Fruit fly (Drosophila melanogaster): ENCODE measurements around the gene CG10097.
A peak's percentile ranks its signal among the peaks of the same experiment; 100 is the strongest.

Gene CG10097

DNA sequence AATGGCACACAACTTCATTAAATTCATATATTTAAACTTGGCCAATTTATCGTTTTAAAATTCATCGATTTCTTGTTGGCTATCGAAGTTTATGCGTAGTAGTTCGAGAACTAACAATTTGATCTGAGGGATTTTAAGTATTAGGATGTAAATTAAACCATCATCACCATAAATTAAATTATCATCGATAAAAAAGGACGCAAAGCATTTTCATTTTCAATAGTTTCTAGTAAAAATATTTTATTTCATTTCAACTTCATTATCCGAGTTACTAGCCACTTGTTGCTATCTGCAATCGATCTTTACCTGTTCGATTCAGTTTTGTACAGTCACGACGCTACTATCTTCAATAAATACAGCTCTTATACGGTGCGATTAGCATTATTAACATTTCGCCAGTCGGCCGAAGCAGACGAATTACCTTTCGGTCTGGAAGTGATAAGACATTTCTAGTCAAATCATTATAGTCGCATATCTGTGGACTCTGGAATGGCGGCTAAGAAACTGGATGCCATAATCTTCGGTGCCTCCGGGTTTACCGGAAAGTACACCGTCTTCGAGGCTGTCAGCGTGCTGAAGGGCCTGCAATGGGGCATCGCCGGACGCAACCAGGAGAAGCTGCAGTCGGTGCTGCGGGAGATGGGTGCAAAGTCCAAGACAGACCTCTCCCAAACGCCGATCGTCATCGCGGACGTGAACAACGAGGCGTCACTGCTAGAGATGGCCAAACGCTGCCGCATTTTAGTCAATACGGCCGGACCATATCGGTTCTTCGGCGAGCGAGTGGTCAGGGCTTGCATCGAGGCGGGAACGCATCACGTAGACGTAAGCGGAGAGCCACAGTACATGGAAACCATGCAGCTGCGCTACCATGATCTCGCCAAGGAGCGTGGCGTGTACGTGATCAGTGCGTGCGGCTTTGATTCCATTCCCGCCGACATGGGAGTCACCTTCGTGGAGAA, 10.7 kb upstream of the CG10097 start, which contains the start of gene CG5167 (continued):
- no peak for TF ChIP-seq Nf-YA (GFP tag; IDR thresholded peaks at IDR 0.05)
- 0 out of 3 replicates have a peak, but pooled peaks have one; percentile 30 for TF ChIP-seq CG34422 (GFP tag; IDR thresholded peaks at IDR 0.05)
- TF ChIP-seq CG15269 (tag; optimal IDR thresholded peaks at IDR 0.05) = peak; percentile 47
- no peak for TF ChIP-seq peb (GFP tag; IDR thresholded peaks at IDR 0.05)
- TF ChIP-seq D19A (tag; optimal IDR thresholded peaks at IDR 0.05) = peak; percentile 51
- no peak for TF ChIP-seq CG4854 (GFP tag; optimal IDR thresholded peaks at IDR 0.05)
- TF ChIP-seq CG13624 (GFP tag; optimal IDR thresholded peaks at IDR 0.05) = no peak
- peak; percentile 43; the same call in 2 of the 3 replicates for TF ChIP-seq CG34224 (GFP tag; IDR thresholded peaks at IDR 0.05; ENCODE audit: partially characterized antibody)
- peak; percentile 70 for TF ChIP-seq row (GFP tag; IDR thresholded peaks at IDR 0.05)
- peak; percentile 23; the same call in 1 of the 2 replicates for TF ChIP-seq nerfin-2 (GFP tag; IDR thresholded peaks at IDR 0.05; ENCODE audit: partially characterized antibody)
- TF ChIP-seq CG6813 (GFP tag; optimal IDR thresholded peaks at IDR 0.05) = no peak
- TF ChIP-seq CG8281 (tag; optimal IDR thresholded peaks at IDR 0.05) = no peak
- TF ChIP-seq Drgx (GFP tag; IDR thresholded peaks at IDR 0.05) = peak; percentile 54; the same call in 1 of the 2 replicates
- TF ChIP-seq pros (GFP tag; optimal IDR thresholded peaks at IDR 0.05) = no peak
- no peak for TF ChIP-seq wek (GFP tag; optimal IDR thresholded peaks at IDR 0.05)
- peak; percentile 38; the same call in 1 of the 2 replicates for TF ChIP-seq CG31441 (GFP tag; IDR thresholded peaks at IDR 0.05)
- TF ChIP-seq CG4282 (GFP tag; optimal IDR thresholded peaks at IDR 0.05) = peak; percentile 18
- peak; percentile 18 for TF ChIP-seq tin (GFP tag; optimal IDR thresholded peaks at IDR 0.05)
- no peak for TF ChIP-seq Adf1 (GFP tag; IDR thresholded peaks at IDR 0.05)
- no peak for TF ChIP-seq cato (GFP tag; optimal IDR thresholded peaks at IDR 0.05; ENCODE audit: borderline replicate concordance)
- no peak for TF ChIP-seq Hey (tag; optimal IDR thresholded peaks at IDR 0.05)
- TF ChIP-seq CG11093 (GFP tag; IDR thresholded peaks at IDR 0.05) = no peak
- no peak for TF ChIP-seq sr (GFP tag; IDR thresholded peaks at IDR 0.05)
- TF ChIP-seq H15 (GFP tag; IDR thresholded peaks at IDR 0.05) = no peak
- peak; percentile 43; the same call in 1 of the 3 replicates for TF ChIP-seq ci (GFP tag; IDR thresholded peaks at IDR 0.05)
- peak; percentile 48 for TF ChIP-seq phol (tag; optimal IDR thresholded peaks at IDR 0.05)
- no peak for TF ChIP-seq sc (optimal IDR thresholded peaks at IDR 0.05)
- TF ChIP-seq sc (GFP tag; optimal IDR thresholded peaks at IDR 0.05) = no peak
- TF ChIP-seq Sox102F (GFP tag; optimal IDR thresholded peaks at IDR 0.05) = peak; percentile 38
- no peak for TF ChIP-seq Blimp-1 (GFP tag; optimal IDR thresholded peaks at IDR 0.05)
- TF ChIP-seq CG13287 (GFP tag; IDR thresholded peaks at IDR 0.05; ENCODE audit: partially characterized antibody) = peak; percentile 52; the same call in 1 of the 2 replicates
- TF ChIP-seq ttk (GFP tag; IDR thresholded peaks at IDR 0.05) = no peak
- no peak for TF ChIP-seq CG11696 (GFP tag; IDR thresholded peaks at IDR 0.05)
- TF ChIP-seq dpn (GFP tag; optimal IDR thresholded peaks at IDR 0.05) = peak in 1 of 2 experiments; percentile 49
- no peak for TF ChIP-seq CG5953 (GFP tag; IDR thresholded peaks at IDR 0.05)
- peak; percentile 58 for TF ChIP-seq CG18262 (tag; optimal IDR thresholded peaks at IDR 0.05)
- TF ChIP-seq CG3726 (GFP tag; IDR thresholded peaks at IDR 0.05) = no peak
- TF ChIP-seq CG14441 (GFP tag; IDR thresholded peaks at IDR 0.05) = no peak
- TF ChIP-seq CG30431 (GFP tag; optimal IDR thresholded peaks at IDR 0.05) = no peak
- TF ChIP-seq CG12071 (GFP tag; optimal IDR thresholded peaks at IDR 0.05) = no peak
- TF ChIP-seq Atf-2 (GFP tag; optimal IDR thresholded peaks at IDR 0.05) = no peak
- no peak for TF ChIP-seq CG11504 (tag; optimal IDR thresholded peaks at IDR 0.05)
- no peak for TF ChIP-seq CG6683 (GFP tag; optimal IDR thresholded peaks at IDR 0.05)
- no peak for TF ChIP-seq Mad (GFP tag; optimal IDR thresholded peaks at IDR 0.05)
- TF ChIP-seq NK7.1 (GFP tag; optimal IDR thresholded peaks at IDR 0.05) = no peak
- peak; percentile 63 for TF ChIP-seq CG8924 (tag; optimal IDR thresholded peaks at IDR 0.05)
- no peak for TF ChIP-seq tx (GFP tag; optimal IDR thresholded peaks at IDR 0.05)
- TF ChIP-seq scrt (GFP tag; optimal IDR thresholded peaks at IDR 0.05) = peak; percentile 27
- no peak for TF ChIP-seq gro (GFP tag; optimal IDR thresholded peaks at IDR 0.05)
